Worm (Caenorhabditis elegans): ENCODE measurements around the gene C11D2.7.

DNA sequence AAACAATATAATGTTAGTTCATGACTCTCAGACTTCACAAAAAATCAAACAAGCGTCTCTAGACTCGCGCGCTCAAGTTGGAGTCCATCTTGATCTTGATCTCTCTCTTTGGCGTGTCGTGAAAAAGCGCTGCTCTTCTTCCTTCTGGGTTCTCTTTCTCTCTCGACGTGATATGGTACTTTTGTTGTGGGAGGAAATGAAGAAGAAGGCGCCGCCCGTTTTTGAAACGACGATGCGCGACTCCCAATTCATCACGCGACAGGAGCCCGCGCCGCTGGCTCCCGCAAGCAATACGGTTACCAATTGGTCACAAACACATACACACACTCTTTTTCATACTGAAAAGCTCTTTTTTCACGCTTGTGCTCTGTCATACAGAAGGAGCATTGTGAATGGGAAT is 24.8 kb downstream of the C11D2.7 start:
- TF ChIP-seq fos-1 (tag; optimal IDR thresholded peaks at IDR 0.05) (no peak), ztf-4 (tag; optimal IDR thresholded peaks at IDR 0.05) (no peak), nhr-11 (tag; optimal IDR thresholded peaks at IDR 0.05) (no peak), tbx-2 (tag; optimal IDR thresholded peaks at IDR 0.05) (no peak), aly-2 (tag; optimal IDR thresholded peaks at IDR 0.05) (no peak)

Measured in whole organism, L3 larva.